Worm (Caenorhabditis elegans) whole organism, young adult: ENCODE data around the gene F32H5.3.
A peak's percentile ranks its signal among the peaks of the same experiment; 100 is the strongest.

Experiments used
- B0261.1 ChIP-seq: sonication (generic microtip); optimal IDR thresholded peaks from 2 replicates; lab custom pipeline; 2016; ENCODE audit warnings: mild to moderate bottlenecking, missing genetic modification characterization, moderate library complexity, missing compliant biosample characterization
- F33H1.4 ChIP-seq: fragments of 200-800 bp; sonication (Bioruptor generic); IDR thresholded peaks from 2 replicates; pipeline ENCODE4 v1.3.6; 2022; ENCODE audit warnings: missing genetic modification reagents, missing genetic modification characterization, missing compliant biosample characterization
- F37B4.10 ChIP-seq: fragments of 200-800 bp; sonication (Bioruptor generic); IDR thresholded peaks from 2 replicates; pipeline ENCODE4 v1.3.6; 2022; ENCODE audit warnings: missing genetic modification characterization, missing compliant biosample characterization
- F55B11.4 ChIP-seq: sonication (generic microtip); optimal IDR thresholded peaks from 2 replicates; lab custom pipeline; 2016; ENCODE audit warnings: missing compliant biosample characterization, missing genetic modification characterization, borderline replicate concordance; ENCODE audit not compliant: insufficient read depth
- F57C9.4 ChIP-seq: sonication (generic microtip); optimal IDR thresholded peaks from 2 replicates; lab custom pipeline; 2017; ENCODE audit warnings: mild to moderate bottlenecking, missing genetic modification characterization, missing compliant biosample characterization
- K12H6.12 ChIP-seq: fragments of 200-800 bp; sonication (Bioruptor generic); optimal IDR thresholded peaks from 2 replicates; lab custom pipeline; 2018; ENCODE audit warnings: mild to moderate bottlenecking, missing genetic modification characterization, missing compliant biosample characterization
- T07F8.4 ChIP-seq: sonication (generic microtip); optimal IDR thresholded peaks from 2 replicates; lab custom pipeline; 2016; ENCODE audit warnings: mild to moderate bottlenecking, missing genetic modification characterization, moderate library complexity, missing compliant biosample characterization
- Y53F4B.3 ChIP-seq: fragments of 200-800 bp; sonication (Bioruptor generic); IDR thresholded peaks from 2 replicates; pipeline ENCODE4 v1.3.6; 2022; ENCODE audit warnings: missing genetic modification reagents, missing genetic modification characterization, missing compliant biosample characterization
- Y95B8A.8 ChIP-seq: fragments of 200-800 bp; sonication (Bioruptor generic); IDR thresholded peaks from 2 replicates; pipeline ENCODE4 v1.3.6; 2022; ENCODE audit warnings: missing genetic modification reagents, missing genetic modification characterization, missing compliant biosample characterization
- ZK185.1 ChIP-seq: sonication (generic microtip); optimal IDR thresholded peaks from 2 replicates; lab custom pipeline; 2016; ENCODE audit warnings: mild to moderate bottlenecking, missing genetic modification characterization, missing compliant biosample characterization; ENCODE audit not compliant: poor library complexity, severe bottlenecking
- aptf-2 ChIP-seq: fragments of 200-800 bp; sonication (Bioruptor generic); conservative IDR thresholded peaks from 2 replicates; pipeline ENCODE4 v1.3.6; 2022; ENCODE audit warnings: missing genetic modification reagents, missing genetic modification characterization, missing compliant biosample characterization
- chd-7 ChIP-seq: sonication (generic microtip); optimal IDR thresholded peaks from 2 replicates; lab custom pipeline; 2016; ENCODE audit warnings: mild to moderate bottlenecking, missing genetic modification characterization, moderate library complexity, missing compliant biosample characterization
- dox-1 ChIP-seq: fragments of 200-800 bp; sonication (Bioruptor generic); IDR thresholded peaks from 2 replicates; pipeline ENCODE4 v1.3.6; 2022; ENCODE audit warnings: missing genetic modification reagents, missing genetic modification characterization, missing compliant biosample characterization
- dpl-1 ChIP-seq: fragments of 150-350 bp; optimal IDR thresholded peaks from 2 replicates; lab custom pipeline; 2014; ENCODE audit warnings: missing biosample characterization, missing genetic modification reagents, missing genetic modification characterization
- egrh-3 ChIP-seq: fragments of 200-800 bp; sonication (Bioruptor generic); IDR thresholded peaks from 2 replicates; pipeline ENCODE4 v1.3.6; 2022; ENCODE audit warnings: missing genetic modification reagents, missing genetic modification characterization, missing compliant biosample characterization
- ekl-4 ChIP-seq: fragments of 200-800 bp; sonication (Bioruptor generic); IDR thresholded peaks from 2 replicates; pipeline ENCODE4 v1.3.6; 2022; ENCODE audit warnings: missing genetic modification reagents, missing genetic modification characterization, missing compliant biosample characterization
- ets-4 ChIP-seq: fragments of 200-800 bp; sonication (Bioruptor generic); optimal IDR thresholded peaks from 2 replicates; lab custom pipeline; 2018; ENCODE audit warnings: mild to moderate bottlenecking, missing genetic modification characterization, missing compliant biosample characterization
- hlh-12 ChIP-seq: sonication (generic microtip); optimal IDR thresholded peaks from 2 replicates; lab custom pipeline; 2016; ENCODE audit warnings: missing genetic modification characterization, missing compliant biosample characterization
- let-526 ChIP-seq: fragments of 200-800 bp; sonication (Bioruptor generic); IDR thresholded peaks from 2 replicates; pipeline ENCODE4 v1.3.6; 2022; ENCODE audit warnings: missing genetic modification reagents, missing genetic modification characterization, missing compliant biosample characterization
- lin-35 ChIP-seq, 3 experiments: fragments of 150-350 bp in 2 of 3; sonication (generic microtip) in 1 of 3; optimal IDR thresholded peaks; 2 replicates each; lab custom pipeline; 2014 to 2018; ENCODE audit warnings: missing biosample characterization in 3 of 3, missing genetic modification characterization in 3 of 3, missing genetic modification reagents in 3 of 3
- lsl-1 ChIP-seq: fragments of 200-800 bp; sonication (Bioruptor generic); optimal IDR thresholded peaks from 2 replicates; lab custom pipeline; 2018; ENCODE audit warnings: mild to moderate bottlenecking, missing genetic modification characterization, moderate library complexity, missing compliant biosample characterization
- nfya-1 ChIP-seq: sonication (generic microtip); optimal IDR thresholded peaks from 2 replicates; lab custom pipeline; 2017; ENCODE audit warnings: antibody characterized with exemption, missing compliant biosample characterization, missing genetic modification characterization, borderline replicate concordance; ENCODE audit not compliant: insufficient read depth
- nfyb-1 ChIP-seq: fragments of 200-800 bp; sonication (Bioruptor generic); IDR thresholded peaks from 2 replicates; pipeline ENCODE4 v1.3.6; 2022; ENCODE audit warnings: missing genetic modification reagents, missing genetic modification characterization, missing compliant biosample characterization
- nhr-80 ChIP-seq: sonication (generic microtip); optimal IDR thresholded peaks from 2 replicates; lab custom pipeline; 2016; ENCODE audit warnings: missing genetic modification characterization, missing compliant biosample characterization
- repo-1 ChIP-seq: sonication (generic microtip); optimal IDR thresholded peaks from 2 replicates; lab custom pipeline; 2017; ENCODE audit warnings: mild to moderate bottlenecking, missing genetic modification characterization, missing compliant biosample characterization
- rpc-1 ChIP-seq, 2 experiments: fragments of 150-350 bp in 1 of 2; sonication (generic microtip) in 1 of 2; optimal IDR thresholded peaks; 2 replicates each; lab custom pipeline; 2014 to 2018; ENCODE audit warnings: missing biosample characterization in 1 of 2, missing genetic modification characterization in 1 of 2, missing genetic modification reagents in 1 of 2, missing genotype in 1 of 2
- sdz-38 ChIP-seq: sonication (generic microtip); optimal IDR thresholded peaks from 2 replicates; lab custom pipeline; 2016; ENCODE audit warnings: missing genotype, missing genetic modification characterization, missing compliant biosample characterization
- sea-2 ChIP-seq: fragments of 200-800 bp; sonication (Bioruptor generic); IDR thresholded peaks from 2 replicates; pipeline ENCODE4 v1.3.6; 2022; ENCODE audit warnings: missing genetic modification characterization, missing compliant biosample characterization
- snpc-1.1 ChIP-seq: sonication (generic microtip); optimal IDR thresholded peaks from 2 replicates; lab custom pipeline; 2017; ENCODE audit warnings: missing genetic modification characterization, mild to moderate bottlenecking, missing compliant biosample characterization, antibody characterized with exemption, moderate library complexity, missing genotype, missing genetic modification reagents; ENCODE audit not compliant: insufficient read depth
- snpc-3.4 ChIP-seq: sonication (generic microtip); optimal IDR thresholded peaks from 2 replicates; lab custom pipeline; 2017; ENCODE audit warnings: missing genetic modification characterization, mild to moderate bottlenecking, missing compliant biosample characterization, antibody characterized with exemption, moderate library complexity, missing genotype, missing genetic modification reagents
- tbx-9 ChIP-seq: sonication (generic microtip); optimal IDR thresholded peaks from 2 replicates; lab custom pipeline; 2016; ENCODE audit warnings: borderline replicate concordance, missing genetic modification characterization, inconsistent platforms, missing compliant biosample characterization
- unc-130 ChIP-seq: sonication (generic microtip); optimal IDR thresholded peaks from 2 replicates; lab custom pipeline; 2016; ENCODE audit warnings: missing genetic modification reagents, missing genetic modification characterization, missing compliant biosample characterization
- zfh-2 ChIP-seq: fragments of 200-800 bp; sonication (Bioruptor generic); conservative IDR thresholded peaks from 2 replicates; pipeline ENCODE4 v1.3.6; 2022; ENCODE audit warnings: missing genetic modification reagents, missing genetic modification characterization, missing compliant biosample characterization
- ztf-25 ChIP-seq: fragments of 200-800 bp; sonication (Bioruptor generic); IDR thresholded peaks from 2 replicates; pipeline ENCODE4 v1.3.6; 2022; ENCODE audit warnings: missing genetic modification reagents, missing genetic modification characterization, missing compliant biosample characterization
- ztf-3 ChIP-seq: fragments of 200-800 bp; sonication (Bioruptor generic); optimal IDR thresholded peaks from 2 replicates; lab custom pipeline; 2018; ENCODE audit warnings: mild to moderate bottlenecking, missing genetic modification characterization, missing compliant biosample characterization
- ztf-6 ChIP-seq: fragments of 200-800 bp; sonication (Bioruptor generic); IDR thresholded peaks from 2 replicates; pipeline ENCODE4 v1.3.6; 2022; ENCODE audit warnings: missing genetic modification reagents, missing genetic modification characterization, missing compliant biosample characterization

F32H5.3 gene

ce11 chrV:13351773-13352172 is 7.4 kb upstream of the F32H5.3 start:
- TF ChIP-seq ZK185.1 (tag; lab: Kevin White, UChicago), result no peak
- TF ChIP-seq F37B4.10 (GFP tag; lab: Robert Waterston, UW), result no peak
- TF ChIP-seq sea-2 (GFP tag; lab: Robert Waterston, UW), result no peak
- no peak for TF ChIP-seq lin-35 (GFP tag; optimal IDR thresholded peaks at IDR 0.05; lab: Kevin White, UChicago)
- no peak for TF ChIP-seq T07F8.4
- TF ChIP-seq snpc-1.1 (tag; lab: Kevin White, UChicago), result no peak
- no peak for TF ChIP-seq ztf-25 (GFP tag; lab: Robert Waterston, UW)

ce11 chrV:13352415-13352814 is 6.7 kb upstream of the F32H5.3 start:
- TF ChIP-seq F37B4.10 (GFP tag; lab: Robert Waterston, UW), result 0 out of 2 replicates have a peak, but pooled peaks have one; percentile 62
- no peak for TF ChIP-seq egrh-3 (GFP tag; lab: Robert Waterston, UW)

DNA sequence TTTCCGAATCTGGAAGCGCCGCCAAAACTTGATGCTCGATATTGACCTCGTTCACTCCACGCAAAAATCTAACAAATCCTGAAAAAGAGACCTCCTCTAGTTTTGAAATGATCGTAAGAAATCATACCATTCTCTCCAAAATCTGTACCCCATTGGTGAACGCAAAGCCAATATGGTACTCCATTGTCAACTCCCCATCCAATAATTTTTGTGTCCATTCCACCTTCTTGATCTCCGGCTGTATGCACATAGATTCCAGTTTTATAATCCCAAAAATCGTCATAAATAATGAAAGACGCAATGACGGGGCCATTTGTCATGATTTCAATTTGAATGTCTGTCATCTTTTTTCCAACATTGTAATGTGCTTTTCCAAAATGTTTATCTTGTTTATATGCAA is 2.9 kb upstream of the F32H5.3 start:
- TF ChIP-seq ztf-3 (no peak), Y53F4B.3 (GFP tag; lab: Robert Waterston, UW) (no peak), B0261.1 (tag; lab: Kevin White, UChicago) (no peak), K12H6.12 (tag; lab: Kevin White, UChicago) (no peak), sdz-38 (tag; lab: Kevin White, UChicago) (no peak), ekl-4 (GFP tag; lab: Robert Waterston, UW) (no peak), aptf-2 (no peak)

ce11 chrV:13357652-13358281 is 1.4 kb upstream of the F32H5.3 start, which contains the start of gene F32H5.1:
F32H5.1 (minus strand) TSS chrV:13358037.
- no peak for TF ChIP-seq zfh-2 (GFP tag; lab: Robert Waterston, UW)
- TF ChIP-seq ets-4 (GFP tag; lab: Kevin White, UChicago), result no peak
- TF ChIP-seq Y95B8A.8, result 0 out of 2 replicates have a peak, but pooled peaks have one; percentile 29
- peak; percentile 59 for TF ChIP-seq nhr-80 (tag; lab: Kevin White, UChicago)

DNA sequence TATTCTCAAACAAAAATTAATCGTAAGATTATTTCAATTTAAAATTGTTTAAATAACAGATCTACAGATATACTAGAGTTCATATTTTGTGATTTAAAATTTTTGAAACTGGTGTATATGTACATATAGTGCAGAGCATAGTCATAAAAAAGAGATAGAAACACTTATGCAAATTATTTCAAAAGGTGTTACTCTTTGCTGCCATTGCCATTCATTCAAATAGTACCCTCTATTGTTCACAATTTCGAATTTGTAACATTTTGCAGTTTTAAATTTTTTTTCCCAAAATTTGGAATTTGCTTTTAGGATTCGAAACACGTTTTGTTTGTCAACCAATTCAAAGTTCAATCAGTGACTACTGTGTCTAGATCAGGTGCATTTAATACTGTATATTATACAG is 1.1 kb downstream of the F32H5.3 start, which contains the start of gene F32H5.4:
Gene F32H5.4, plus strand, starts transcription at position 301 of the 400 bp plus-strand sequence.
- no peak for TF ChIP-seq dox-1 (GFP tag; lab: Robert Waterston, UW)
- TF ChIP-seq rpc-1 (optimal IDR thresholded peaks at IDR 0.05; lab: Kevin White, UChicago), result no peak
- TF ChIP-seq rpc-1 (tag; optimal IDR thresholded peaks at IDR 0.05; lab: Kevin White, UChicago), result no peak
- TF ChIP-seq hlh-12, result no peak
- TF ChIP-seq ztf-6 (GFP tag; lab: Robert Waterston, UW), result no peak
- no peak for TF ChIP-seq F55B11.4 (tag; lab: Kevin White, UChicago)
- no peak for TF ChIP-seq unc-130 (GFP tag; lab: Kevin White, UChicago)
- TF ChIP-seq dpl-1 (GFP tag; lab: Kevin White, UChicago), result no peak
- no peak for TF ChIP-seq nfyb-1 (GFP tag; lab: Robert Waterston, UW)
- no peak for TF ChIP-seq F37B4.10 (GFP tag; lab: Robert Waterston, UW)
- TF ChIP-seq lin-35 (GFP tag; optimal IDR thresholded peaks at IDR 0.05; lab: Kevin White, UChicago), result no peak
- no peak for TF ChIP-seq snpc-3.4 (tag; lab: Kevin White, UChicago)
- TF ChIP-seq lsl-1 (GFP tag; lab: Kevin White, UChicago), result no peak
- no peak for TF ChIP-seq tbx-9 (tag; lab: Kevin White, UChicago)
- no peak for TF ChIP-seq chd-7 (tag; lab: Kevin White, UChicago)
- no peak for TF ChIP-seq F33H1.4
- TF ChIP-seq nfya-1, result no peak
- TF ChIP-seq let-526, result no peak
- TF ChIP-seq repo-1 (tag; lab: Kevin White, UChicago), result no peak
- no peak for TF ChIP-seq F57C9.4 (tag; lab: Kevin White, UChicago)
